Fruit fly (Drosophila melanogaster): ENCODE measurements around the gene Vsx2.

DNA sequence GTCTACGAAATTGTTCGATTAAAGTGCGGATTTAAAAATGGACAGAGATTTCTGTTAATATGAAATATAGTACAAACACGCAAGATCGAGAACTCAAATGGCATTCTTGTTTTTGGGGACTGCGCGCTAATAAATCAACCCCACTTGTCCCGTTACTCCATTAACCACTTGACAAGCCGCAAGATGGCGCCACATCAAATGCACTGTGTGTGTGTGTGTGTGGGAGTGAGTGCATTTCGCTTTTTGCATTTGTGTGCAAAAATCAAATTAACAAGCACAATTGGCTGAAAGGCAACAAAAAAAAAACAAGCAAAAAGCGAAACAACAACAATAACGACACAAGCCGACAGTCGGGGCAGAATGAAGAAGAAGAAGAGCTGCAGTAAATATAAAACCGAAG is 47.7 kb upstream of the Vsx2 start:
- TF ChIP-seq CG8478 (optimal IDR thresholded peaks at IDR 0.05) (no peak), usp (GFP tag; optimal IDR thresholded peaks at IDR 0.05) (no peak), psq (optimal IDR thresholded peaks at IDR 0.05) (no peak), pan (optimal IDR thresholded peaks at IDR 0.05) (no peak), EcR (GFP tag; optimal IDR thresholded peaks at IDR 0.05) (no peak), Dll (optimal IDR thresholded peaks at IDR 0.05) (no peak)

Measured in whole organism.